Fruit fly (Drosophila melanogaster) whole organism, embryonic: Measurements from ENCODE around the gene Prx5.

Source experiments
- Ada2b ChIP-seq: fragments of 200-800 bp; sonication (Bioruptor generic); IDR thresholded peaks from 2 replicates; pipeline ENCODE4 v1.3.6; 2022; ENCODE audit warnings: missing biosample characterization, missing genetic modification characterization
- Atf-2 ChIP-seq: fragments of 200-800 bp; sonication (Bioruptor generic); optimal IDR thresholded peaks from 2 replicates; lab custom pipeline; 2016; ENCODE audit warnings: missing biosample characterization, missing genetic modification characterization
- B-H2 ChIP-seq: fragments of 200-800 bp; sonication (Bioruptor generic); optimal IDR thresholded peaks from 2 replicates; lab custom pipeline; 2018; ENCODE audit warnings: missing biosample characterization, mild to moderate bottlenecking, missing genetic modification characterization
- BEAF-32 ChIP-seq: fragments of 200-800 bp; sonication (Bioruptor generic); optimal IDR thresholded peaks from 3 replicates; lab custom pipeline; 2017; ENCODE audit warnings: missing biosample characterization, missing genetic modification characterization, mild to moderate bottlenecking, moderate library complexity, missing genetic modification reagents
- BtbVII ChIP-seq: fragments of 200-800 bp; sonication (Bioruptor generic); optimal IDR thresholded peaks from 3 replicates; lab custom pipeline; 2017; ENCODE audit warnings: missing biosample characterization, mild to moderate bottlenecking, missing genetic modification characterization
- CG10979 ChIP-seq: fragments of 200-800 bp; sonication (Bioruptor generic); optimal IDR thresholded peaks from 2 replicates; lab custom pipeline; 2018; ENCODE audit warnings: missing biosample characterization, mild to moderate bottlenecking, missing genetic modification characterization, moderate library complexity
- CG12659 ChIP-seq: fragments of 200-800 bp; sonication (Bioruptor generic); optimal IDR thresholded peaks from 3 replicates; lab custom pipeline; 2017; ENCODE audit warnings: mild to moderate bottlenecking, missing biosample characterization, missing genetic modification reagents, missing genetic modification characterization
- CG12942 ChIP-seq: fragments of 200-800 bp; sonication (Bioruptor generic); optimal IDR thresholded peaks from 3 replicates; lab custom pipeline; 2016; ENCODE audit warnings: missing biosample characterization, missing genetic modification characterization
- CG14050 ChIP-seq: fragments of 200-800 bp; sonication (Bioruptor generic); IDR thresholded peaks from 3 replicates; pipeline ENCODE4 v1.3.6; 2022; ENCODE audit warnings: missing biosample characterization, missing genetic modification characterization
- CG14441 ChIP-seq: fragments of 200-800 bp; sonication (Bioruptor generic); IDR thresholded peaks from 2 replicates; pipeline ENCODE4 v1.3.6; 2022; ENCODE audit warnings: missing biosample characterization, missing genetic modification characterization
- CG1529 ChIP-seq: fragments of 200-800 bp; sonication (Bioruptor generic); optimal IDR thresholded peaks from 3 replicates; lab custom pipeline; 2018; ENCODE audit warnings: missing biosample characterization, missing genetic modification characterization
- CG16779 ChIP-seq: fragments of 200-800 bp; sonication (Bioruptor generic); IDR thresholded peaks from 2 replicates; pipeline ENCODE4 v1.3.6; 2022; ENCODE audit warnings: missing biosample characterization, missing genetic modification characterization
- CG17385 ChIP-seq: fragments of 200-800 bp; sonication (Bioruptor generic); optimal IDR thresholded peaks from 3 replicates; lab custom pipeline; 2018; ENCODE audit warnings: missing biosample characterization, mild to moderate bottlenecking, missing genetic modification characterization
- CG18476 ChIP-seq: fragments of 200-800 bp; sonication (Bioruptor generic); optimal IDR thresholded peaks from 2 replicates; lab custom pipeline; 2016; ENCODE audit warnings: missing biosample characterization, mild to moderate bottlenecking, missing genetic modification characterization
- CG2129 ChIP-seq: fragments of 200-800 bp; sonication (Bioruptor generic); IDR thresholded peaks from 2 replicates; pipeline ENCODE4 v1.3.6; 2022; ENCODE audit warnings: missing biosample characterization, missing genetic modification characterization; ENCODE audit not compliant: partially characterized antibody
- CG3847 ChIP-seq: fragments of 200-800 bp; sonication (Bioruptor generic); IDR thresholded peaks from 2 replicates; pipeline ENCODE4 v1.3.6; 2022; ENCODE audit warnings: missing biosample characterization, missing genetic modification characterization
- CG6765 ChIP-seq: fragments of 200-800 bp; sonication (Bioruptor generic); optimal IDR thresholded peaks from 3 replicates; lab custom pipeline; 2017; ENCODE audit warnings: missing biosample characterization, mild to moderate bottlenecking, missing genetic modification characterization
- CG7928 ChIP-seq: fragments of 200-800 bp; sonication (Bioruptor generic); optimal IDR thresholded peaks from 2 replicates; lab custom pipeline; 2017; ENCODE audit warnings: missing biosample characterization, mild to moderate bottlenecking, missing genetic modification characterization
- CG8290 ChIP-seq, 3 experiments: fragments of 200-800 bp; sonication (Bioruptor generic); optimal IDR thresholded peaks; 2 replicates each; lab custom pipeline; 2016 to 2019; ENCODE audit warnings: missing biosample characterization in 3 of 3, missing genetic modification characterization in 3 of 3, mild to moderate bottlenecking in 2 of 3, moderate library complexity in 1 of 3
- CG8478 ChIP-seq: fragments of >200 bp; optimal IDR thresholded peaks from 2 replicates; lab custom pipeline; 2018
- Dfd ChIP-seq, 2 experiments: fragments of >200 bp; optimal IDR thresholded peaks; 2 replicates each; lab custom pipeline; 2017; ENCODE audit warnings: missing biosample characterization in 2 of 2, missing genetic modification characterization in 2 of 2
- Dip2 ChIP-seq: fragments of 200-800 bp; sonication (Bioruptor generic); IDR thresholded peaks from 2 replicates; pipeline ENCODE4 v1.3.6; 2022; ENCODE audit warnings: missing biosample characterization, missing genetic modification characterization
- Dip3 ChIP-seq: fragments of 200-800 bp; sonication (Bioruptor generic); optimal IDR thresholded peaks from 3 replicates; lab custom pipeline; 2016; ENCODE audit warnings: missing biosample characterization, missing genetic modification characterization
- Drgx ChIP-seq: fragments of 200-800 bp; sonication (Bioruptor generic); IDR thresholded peaks from 2 replicates; pipeline ENCODE4 v1.3.6; 2022; ENCODE audit warnings: missing biosample characterization, missing genetic modification characterization
- Elba2 ChIP-seq: fragments of 200-800 bp; sonication (Bioruptor generic); optimal IDR thresholded peaks from 3 replicates; lab custom pipeline; 2016; ENCODE audit warnings: missing biosample characterization, missing genetic modification characterization
- Fer1 ChIP-seq: fragments of 200-800 bp; sonication (Bioruptor generic); optimal IDR thresholded peaks from 2 replicates; lab custom pipeline; 2017; ENCODE audit warnings: missing biosample characterization, mild to moderate bottlenecking, missing genetic modification characterization
- Gsc ChIP-seq: fragments of 200-800 bp; sonication (Bioruptor generic); IDR thresholded peaks from 2 replicates; pipeline ENCODE4 v1.3.6; 2022; ENCODE audit warnings: missing biosample characterization, missing genetic modification characterization
- H2.0 ChIP-seq: fragments of 200-800 bp; sonication (Bioruptor generic); IDR thresholded peaks from 2 replicates; pipeline ENCODE4 v1.3.6; 2022; ENCODE audit warnings: missing biosample characterization, missing genetic modification characterization
- Hey ChIP-seq: fragments of 200-800 bp; sonication (Bioruptor generic); optimal IDR thresholded peaks from 3 replicates; lab custom pipeline; 2018; ENCODE audit warnings: missing biosample characterization, mild to moderate bottlenecking, missing genetic modification characterization
- HmgD ChIP-seq: fragments of 200-800 bp; sonication (Bioruptor generic); optimal IDR thresholded peaks from 3 replicates; lab custom pipeline; 2016; ENCODE audit warnings: missing biosample characterization, missing genetic modification characterization
- Hmx ChIP-seq: fragments of 200-800 bp; sonication (Bioruptor generic); optimal IDR thresholded peaks from 2 replicates; lab custom pipeline; 2016; ENCODE audit warnings: missing biosample characterization, missing genetic modification characterization
- Mad ChIP-seq: fragments of 200-800 bp; sonication (Bioruptor generic); optimal IDR thresholded peaks from 2 replicates; lab custom pipeline; 2016; ENCODE audit warnings: missing biosample characterization, missing genetic modification characterization
- Poxn ChIP-seq: fragments of 200-800 bp; sonication (Bioruptor generic); IDR thresholded peaks from 2 replicates; pipeline ENCODE4 v1.3.6; 2022; ENCODE audit warnings: missing biosample characterization, missing genetic modification characterization
- Six4 ChIP-seq: fragments of 200-800 bp; sonication (Bioruptor generic); optimal IDR thresholded peaks from 2 replicates; lab custom pipeline; 2016; ENCODE audit warnings: missing biosample characterization, missing genetic modification characterization
- Xrp1 ChIP-seq: fragments of 200-800 bp; sonication (Bioruptor generic); IDR thresholded peaks from 2 replicates; pipeline ENCODE4 v1.3.6; 2022; ENCODE audit warnings: missing biosample characterization, missing genetic modification characterization
- abd-A ChIP-seq: fragments of 200-800 bp; sonication (Bioruptor generic); optimal IDR thresholded peaks from 3 replicates; lab custom pipeline; 2019; ENCODE audit warnings: missing biosample characterization, mild to moderate bottlenecking, missing genetic modification characterization, moderate library complexity
- al ChIP-seq: fragments of 200-800 bp; sonication (Bioruptor generic); IDR thresholded peaks from 2 replicates; pipeline ENCODE4 v1.3.6; 2022; ENCODE audit warnings: missing biosample characterization, missing genetic modification characterization
- danr ChIP-seq: fragments of 200-800 bp; sonication (Bioruptor generic); IDR thresholded peaks from 2 replicates; pipeline ENCODE4 v1.3.6; 2022; ENCODE audit warnings: missing biosample characterization, missing genetic modification characterization
- dimm ChIP-seq: fragments of 200-800 bp; sonication (Bioruptor generic); IDR thresholded peaks from 2 replicates; pipeline ENCODE4 v1.3.6; 2022; ENCODE audit warnings: missing biosample characterization, missing genetic modification characterization
- esg ChIP-seq: fragments of 200-800 bp; sonication (Bioruptor generic); conservative IDR thresholded peaks from 2 replicates; pipeline ENCODE4 v1.3.6; 2022; ENCODE audit warnings: missing biosample characterization, missing genetic modification characterization
- eyg ChIP-seq: fragments of 200-800 bp; sonication (Bioruptor generic); optimal IDR thresholded peaks from 3 replicates; lab custom pipeline; 2016; ENCODE audit warnings: missing biosample characterization, missing genetic modification characterization
- ind ChIP-seq: fragments of 200-800 bp; sonication (Bioruptor generic); optimal IDR thresholded peaks from 3 replicates; lab custom pipeline; 2016; ENCODE audit warnings: missing biosample characterization, missing genetic modification characterization
- jing ChIP-seq: fragments of 200-800 bp; sonication (Bioruptor generic); optimal IDR thresholded peaks from 2 replicates; lab custom pipeline; 2018; ENCODE audit warnings: missing biosample characterization, mild to moderate bottlenecking, missing genetic modification characterization
- jumu ChIP-seq: fragments of 200-800 bp; sonication (Bioruptor generic); optimal IDR thresholded peaks from 3 replicates; lab custom pipeline; 2016; ENCODE audit warnings: missing biosample characterization, missing genetic modification characterization
- lbe ChIP-seq: fragments of 200-800 bp; sonication (Bioruptor generic); optimal IDR thresholded peaks from 2 replicates; lab custom pipeline; 2016; ENCODE audit warnings: missing biosample characterization, mild to moderate bottlenecking, missing genetic modification characterization
- lov ChIP-seq, 2 experiments: fragments of 200-800 bp in 1 of 2; fragments of >200 bp in 1 of 2; sonication (Bioruptor generic) in 1 of 2; IDR thresholded peaks in 1 of 2; optimal IDR thresholded peaks in 1 of 2; 2 replicates in 1 of 2; 3 replicates in 1 of 2; pipeline versions ENCODE4 v1.3.6 to Lab custom; 2017 to 2022; ENCODE audit warnings: missing biosample characterization in 1 of 2, missing genetic modification characterization in 1 of 2
- nerfin-1 ChIP-seq: fragments of 200-800 bp; sonication (Bioruptor generic); optimal IDR thresholded peaks from 3 replicates; lab custom pipeline; 2019; ENCODE audit warnings: missing biosample characterization, mild to moderate bottlenecking, missing genetic modification characterization, moderate library complexity
- onecut ChIP-seq: fragments of 200-800 bp; sonication (Bioruptor generic); IDR thresholded peaks from 2 replicates; pipeline ENCODE4 v1.3.6; 2022; ENCODE audit warnings: missing biosample characterization, missing genetic modification characterization
- salm ChIP-seq: fragments of 200-800 bp; sonication (Bioruptor generic); optimal IDR thresholded peaks from 2 replicates; lab custom pipeline; 2018; ENCODE audit warnings: missing biosample characterization, mild to moderate bottlenecking, missing genetic modification characterization
- zfh2 ChIP-seq: fragments of 200-800 bp; sonication (Bioruptor generic); optimal IDR thresholded peaks from 2 replicates; lab custom pipeline; 2016; ENCODE audit warnings: missing biosample characterization, missing genetic modification characterization

Gene Prx5

dm6 chr3R:18164052-18164722 lies 2.9 kb downstream of the Prx5 start, which contains the start of the genes CG7218 and Cbp20 (continued):
- TF ChIP-seq abd-A = peak; percentile 60
- peak; percentile 61 for TF ChIP-seq CG18476 (GFP tag; lab: Kevin White, UChicago)
- peak; percentile 22 for TF ChIP-seq eyg (GFP tag; lab: Kevin White, UChicago)
- TF ChIP-seq CG12942 (GFP tag; lab: Kevin White, UChicago) = peak; percentile 57
- peak; percentile 77 for TF ChIP-seq B-H2 (GFP tag; lab: Kevin White, UChicago)
- TF ChIP-seq Mad (GFP tag; lab: Kevin White, UChicago) = peak; percentile 14
- peak; percentile 86 for TF ChIP-seq H2.0 (GFP tag; lab: Robert Waterston, UW)
- no peak for TF ChIP-seq CG8478
- peak; percentile 31 for TF ChIP-seq HmgD (GFP tag; lab: Kevin White, UChicago)
- TF ChIP-seq Elba2 (GFP tag; lab: Kevin White, UChicago) = peak; percentile 25
- peak; percentile 55; the same call in 1 of the 2 replicates for TF ChIP-seq dimm (GFP tag; lab: Robert Waterston, UW)
- TF ChIP-seq CG7928 = peak; percentile 21
- peak; percentile 18 for TF ChIP-seq CG1529
- no peak for TF ChIP-seq salm (tag; lab: Kevin White, UChicago)
- no peak for TF ChIP-seq CG6765 (GFP tag; lab: Kevin White, UChicago)
- peak; percentile 13; the same call in 1 of the 2 replicates for TF ChIP-seq Poxn
- TF ChIP-seq CG16779 (GFP tag; lab: Robert Waterston, UW) = peak; percentile 73
- TF ChIP-seq CG8290 (GFP tag; optimal IDR thresholded peaks at IDR 0.05; lab: Kevin White, UChicago) = peak; percentile 56
- TF ChIP-seq CG8290 (tag; optimal IDR thresholded peaks at IDR 0.05; lab: Kevin White, UChicago) = peak; percentile 52 to 79
- peak; percentile 60 for TF ChIP-seq CG17385 (GFP tag; lab: Kevin White, UChicago)
- TF ChIP-seq CG14050 = peak; percentile 54
- TF ChIP-seq al (GFP tag; lab: Robert Waterston, UW) = peak; percentile 79
- peak; percentile 86 for TF ChIP-seq CG12659 (GFP tag; lab: Kevin White, UChicago)
- peak; percentile 36 for TF ChIP-seq jumu (GFP tag; lab: Kevin White, UChicago)
- no peak for TF ChIP-seq lov (optimal IDR thresholded peaks at IDR 0.05; lab: Kevin White, UChicago)
- no peak for TF ChIP-seq lov (GFP tag; IDR thresholded peaks at IDR 0.05; lab: Robert Waterston, UW)
- TF ChIP-seq Xrp1 (GFP tag; lab: Robert Waterston, UW) = peak; percentile 76
- peak; percentile 30 for TF ChIP-seq Fer1 (GFP tag; lab: Kevin White, UChicago)
- peak; percentile 60 for TF ChIP-seq Dip3 (GFP tag; lab: Kevin White, UChicago)
- peak; percentile 55 for TF ChIP-seq Drgx (GFP tag; lab: Robert Waterston, UW)
- 0 out of 2 replicates have a peak, but pooled peaks have one; percentile 25 for TF ChIP-seq danr (GFP tag; lab: Robert Waterston, UW)
- TF ChIP-seq Hey (tag; lab: Kevin White, UChicago) = no peak
- TF ChIP-seq lbe (GFP tag; lab: Kevin White, UChicago) = peak; percentile 38
- peak; percentile 82 for TF ChIP-seq CG3847 (GFP tag; lab: Robert Waterston, UW)
- peak; percentile 70 for TF ChIP-seq zfh2 (GFP tag; lab: Kevin White, UChicago)
- peak; percentile 50 for TF ChIP-seq nerfin-1
- peak; percentile 78 for TF ChIP-seq CG2129 (GFP tag; lab: Robert Waterston, UW)
- 0 out of 2 replicates have a peak, but pooled peaks have one; percentile 26 for TF ChIP-seq esg (GFP tag; lab: Robert Waterston, UW)
- TF ChIP-seq Hmx (GFP tag; lab: Kevin White, UChicago) = no peak
- peak; percentile 64 for TF ChIP-seq Ada2b (GFP tag; lab: Robert Waterston, UW)
- peak; percentile 47; the same call in 1 of the 2 replicates for TF ChIP-seq onecut (GFP tag; lab: Robert Waterston, UW)
- TF ChIP-seq Dip2 (GFP tag; lab: Robert Waterston, UW) = no peak
- peak; percentile 57 for TF ChIP-seq Six4 (GFP tag; lab: Kevin White, UChicago)
- TF ChIP-seq Gsc (GFP tag; lab: Robert Waterston, UW) = no peak
- peak; percentile 73 for TF ChIP-seq CG14441 (GFP tag; lab: Robert Waterston, UW)
- TF ChIP-seq CG10979 (tag; lab: Kevin White, UChicago) = peak; percentile 52
- no peak for TF ChIP-seq Dfd (GFP tag; optimal IDR thresholded peaks at IDR 0.05; lab: Kevin White, UChicago)
- TF ChIP-seq BEAF-32 = peak; percentile 94
- TF ChIP-seq ind = peak; percentile 78
- peak; percentile 8 for TF ChIP-seq Atf-2
- TF ChIP-seq BtbVII (GFP tag; lab: Kevin White, UChicago) = no peak
- TF ChIP-seq jing (GFP tag; lab: Kevin White, UChicago) = no peak
